Fruit fly (Drosophila melanogaster): ENCODE results near the gene ncm.

The ncm gene

DNA sequence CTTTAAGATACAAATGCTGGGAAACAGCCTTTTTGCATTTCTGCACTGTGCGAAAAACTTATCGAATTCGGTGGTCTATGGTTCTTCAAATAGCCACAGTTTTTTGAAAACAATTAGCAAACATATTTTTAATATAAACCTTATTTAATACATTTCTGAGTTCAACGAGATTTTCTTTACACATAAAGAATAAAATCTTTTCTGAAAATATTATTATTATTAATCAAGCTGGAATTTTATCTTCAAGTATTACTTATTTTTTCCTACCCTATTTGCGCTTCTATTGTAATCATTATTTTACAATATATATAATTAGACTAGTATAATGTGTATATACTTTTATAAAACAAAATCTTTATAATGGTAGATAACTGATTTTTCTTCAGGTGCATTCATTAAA lies 33.4 kb upstream of the ncm start (continued):
- peak; percentile 58 for TF ChIP-seq gem (tag; optimal IDR thresholded peaks at IDR 0.05)
- TF ChIP-seq Drgx (GFP tag; IDR thresholded peaks at IDR 0.05) = 0 out of 2 replicates have a peak, but pooled peaks have one; percentile 22
- no peak for TF ChIP-seq Nf-YA (GFP tag; IDR thresholded peaks at IDR 0.05)
- TF ChIP-seq knrl (GFP tag; IDR thresholded peaks at IDR 0.05; ENCODE audit: partially characterized antibody) = no peak
- no peak for TF ChIP-seq HHEX (GFP tag; optimal IDR thresholded peaks at IDR 0.05)
- TF ChIP-seq inv (GFP tag; IDR thresholded peaks at IDR 0.05; ENCODE audit: partially characterized antibody) = no peak
- no peak for TF ChIP-seq hkb (optimal IDR thresholded peaks at IDR 0.05)
- no peak for TF ChIP-seq hkb (GFP tag; IDR thresholded peaks at IDR 0.05)
- TF ChIP-seq CG7556 (GFP tag; optimal IDR thresholded peaks at IDR 0.05) = no peak
- TF ChIP-seq tgo (GFP tag; IDR thresholded peaks at IDR 0.05) = no peak
- TF ChIP-seq CG12942 (GFP tag; optimal IDR thresholded peaks at IDR 0.05) = no peak
- TF ChIP-seq odd (GFP tag; optimal IDR thresholded peaks at IDR 0.05) = no peak
- no peak for TF ChIP-seq CG6689 (GFP tag; IDR thresholded peaks at IDR 0.05)
- no peak for TF ChIP-seq fd3F (GFP tag; optimal IDR thresholded peaks at IDR 0.05)
- no peak for TF ChIP-seq CG9817 (tag; optimal IDR thresholded peaks at IDR 0.05)
- no peak for TF ChIP-seq CG17568 (GFP tag; optimal IDR thresholded peaks at IDR 0.05)
- TF ChIP-seq bsh (GFP tag; optimal IDR thresholded peaks at IDR 0.05) = peak; percentile 41 to 48
- no peak for TF ChIP-seq org-1 (GFP tag; optimal IDR thresholded peaks at IDR 0.05)
- TF ChIP-seq CG11695 (GFP tag; IDR thresholded peaks at IDR 0.05) = no peak
- TF ChIP-seq CG4707 (GFP tag; optimal IDR thresholded peaks at IDR 0.05) = no peak
- no peak for TF ChIP-seq Antp (GFP tag; optimal IDR thresholded peaks at IDR 0.05)
- TF ChIP-seq CG6254 (GFP tag; optimal IDR thresholded peaks at IDR 0.05) = no peak
- no peak for TF ChIP-seq CG14441 (GFP tag; IDR thresholded peaks at IDR 0.05)
- TF ChIP-seq fu2 (GFP tag; optimal IDR thresholded peaks at IDR 0.05) = no peak
- TF ChIP-seq CG10147 (GFP tag; optimal IDR thresholded peaks at IDR 0.05) = no peak
- no peak for TF ChIP-seq CG31388 (GFP tag; optimal IDR thresholded peaks at IDR 0.05)
- TF ChIP-seq dmrt99B (tag; optimal IDR thresholded peaks at IDR 0.05) = peak; percentile 30
- TF ChIP-seq stwl (tag; optimal IDR thresholded peaks at IDR 0.05) = no peak
- no peak for TF ChIP-seq CG18476 (GFP tag; optimal IDR thresholded peaks at IDR 0.05)
- no peak for TF ChIP-seq CG2116 (GFP tag; optimal IDR thresholded peaks at IDR 0.05)
- no peak for TF ChIP-seq tll (GFP tag; optimal IDR thresholded peaks at IDR 0.05)
- no peak for TF ChIP-seq ERR (GFP tag; optimal IDR thresholded peaks at IDR 0.05)
- TF ChIP-seq Six4 (GFP tag; optimal IDR thresholded peaks at IDR 0.05) = no peak
- TF ChIP-seq pum (GFP tag; optimal IDR thresholded peaks at IDR 0.05) = no peak
- TF ChIP-seq Stat92E (GFP tag; optimal IDR thresholded peaks at IDR 0.05) = no peak
- peak; percentile 31 for TF ChIP-seq CG8388 (GFP tag; optimal IDR thresholded peaks at IDR 0.05)
- TF ChIP-seq Xrp1 (GFP tag; IDR thresholded peaks at IDR 0.05) = peak; percentile 27; the same call in 1 of the 2 replicates
- TF ChIP-seq CG7786 (GFP tag; optimal IDR thresholded peaks at IDR 0.05) = no peak
- TF ChIP-seq Sox102F (GFP tag; optimal IDR thresholded peaks at IDR 0.05) = peak; percentile 20
- TF ChIP-seq Meics (GFP tag; optimal IDR thresholded peaks at IDR 0.05) = no peak
- TF ChIP-seq CG5245 (GFP tag; optimal IDR thresholded peaks at IDR 0.05) = no peak
- TF ChIP-seq Bdp1 (GFP tag; optimal IDR thresholded peaks at IDR 0.05) = no peak
- TF ChIP-seq Bgb (GFP tag; IDR thresholded peaks at IDR 0.05; ENCODE audit: partially characterized antibody) = no peak
- no peak for TF ChIP-seq Opbp (GFP tag; IDR thresholded peaks at IDR 0.05; ENCODE audit: partially characterized antibody)
- no peak for TF ChIP-seq CG8944 (GFP tag; optimal IDR thresholded peaks at IDR 0.05)
- no peak for TF ChIP-seq br (optimal IDR thresholded peaks at IDR 0.05)
- TF ChIP-seq CG30431 (GFP tag; optimal IDR thresholded peaks at IDR 0.05) = no peak
- TF ChIP-seq CG17829 (tag; optimal IDR thresholded peaks at IDR 0.05) = peak; percentile 5
- TF ChIP-seq bigmax (GFP tag; optimal IDR thresholded peaks at IDR 0.05) = no peak
- no peak for TF ChIP-seq CG43689 (GFP tag; IDR thresholded peaks at IDR 0.05)
- TF ChIP-seq az2 (GFP tag; optimal IDR thresholded peaks at IDR 0.05) = no peak

Data from whole organism, embryonic.